Worm (Caenorhabditis elegans) whole organism, early embryonic: ENCODE results near the gene pyc-1.

Experiments
- ama-1 ChIP-seq: fragments of 150-350 bp; optimal IDR thresholded peaks from 2 replicates; lab custom pipeline; 2014
- hmbx-1 ChIP-seq: sonication (generic microtip); optimal IDR thresholded peaks from 2 replicates; lab custom pipeline; 2016; ENCODE audit warnings: mild to moderate bottlenecking, missing genetic modification characterization, missing compliant biosample characterization
- tbx-11 ChIP-seq: fragments of 200-800 bp; sonication (Bioruptor generic); IDR thresholded peaks from 2 replicates; pipeline ENCODE4 v1.3.6; 2022; ENCODE audit warnings: missing genetic modification characterization, missing compliant biosample characterization

DNA sequence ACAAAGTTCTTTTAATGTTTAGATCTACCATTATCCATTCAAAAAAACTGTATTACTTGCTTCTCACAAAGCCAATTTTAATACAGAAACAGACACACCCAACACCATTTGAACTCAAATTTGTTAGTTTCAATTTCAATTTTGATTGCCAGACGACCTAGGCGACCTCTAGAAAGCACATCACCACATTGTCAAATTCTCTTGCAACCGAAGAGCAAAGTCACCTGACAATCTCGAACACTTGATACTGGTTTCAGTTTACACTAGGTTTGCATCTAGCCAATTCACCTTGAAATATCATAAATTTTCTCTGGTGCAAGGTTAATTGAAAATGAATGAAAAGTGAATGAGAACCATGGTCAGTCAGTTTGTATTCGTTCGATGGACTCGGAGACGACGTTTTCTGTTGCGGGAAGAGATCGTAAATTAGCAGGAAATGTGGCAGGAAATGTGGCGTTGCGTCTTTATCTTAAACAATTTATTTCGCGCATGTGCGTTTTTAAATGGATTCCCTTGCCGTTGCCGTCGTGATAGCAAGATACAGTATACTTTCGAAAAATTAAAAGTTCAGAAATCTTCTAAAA lies 25.0 kb downstream of the pyc-1 start:
- TF ChIP-seq ama-1 (lab: Kevin White, UChicago): no peak
- no peak for TF ChIP-seq hmbx-1 (tag; lab: Kevin White, UChicago)
- no peak for TF ChIP-seq tbx-11 (GFP tag; lab: Robert Waterston, UW)
